Worm (Caenorhabditis elegans): ENCODE results near the gene folt-2.

folt-2 gene

DNA sequence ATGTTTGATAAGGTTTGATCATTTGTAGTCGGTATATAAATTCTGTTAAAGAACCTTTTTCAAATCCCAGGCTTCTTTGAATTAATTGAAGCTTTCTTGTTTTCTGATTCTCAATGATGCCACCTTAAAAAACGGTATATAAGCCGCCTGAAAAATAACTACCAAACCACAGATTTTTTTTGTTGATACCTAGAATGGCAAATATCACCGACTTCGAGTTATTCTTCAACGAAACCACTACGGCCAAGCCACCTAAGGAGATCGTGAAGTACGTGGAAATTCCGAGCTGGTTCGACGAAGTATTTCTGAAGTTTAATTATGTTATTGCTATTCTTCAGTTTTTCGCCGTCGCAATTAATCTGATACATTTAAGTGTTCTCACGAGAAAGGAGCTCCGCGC is 44.6 kb downstream of the folt-2 start, which contains the start of gene srw-2:
srw-2 (plus strand) TSS at position 62 of the 400 bp plus-strand sequence.
- TF ChIP-seq Y56A3A.18 (GFP tag; IDR thresholded peaks at IDR 0.05) (no peak), cebp-1 (GFP tag; IDR thresholded peaks at IDR 0.05) (no peak), cebp-1 (tag; optimal IDR thresholded peaks at IDR 0.05) (no peak), nhr-120 (GFP tag; IDR thresholded peaks at IDR 0.05) (no peak), lir-1 (GFP tag; conservative IDR thresholded peaks at IDR 0.05) (no peak), nhr-80 (tag; optimal IDR thresholded peaks at IDR 0.05) (no peak), mxl-1 (tag; optimal IDR thresholded peaks at IDR 0.05) (no peak), dpff-1 (tag; optimal IDR thresholded peaks at IDR 0.05) (no peak), madf-10 (tag; optimal IDR thresholded peaks at IDR 0.05) (no peak), Y67H2A.10 (GFP tag; conservative IDR thresholded peaks at IDR 0.05) (no peak), C17E4.6 (GFP tag; IDR thresholded peaks at IDR 0.05) (no peak), ztf-3 (GFP tag; optimal IDR thresholded peaks at IDR 0.05) (no peak), hmg-20 (GFP tag; IDR thresholded peaks at IDR 0.05) (no peak), atf-7 (tag; optimal IDR thresholded peaks at IDR 0.05) (no peak), snpc-1.1 (tag; optimal IDR thresholded peaks at IDR 0.05; ENCODE audit: insufficient read depth) (no peak), nhr-179 (tag; optimal IDR thresholded peaks at IDR 0.05) (no peak), snpc-4 (GFP tag; optimal IDR thresholded peaks at IDR 0.05) (no peak), snpc-4 (tag; optimal IDR thresholded peaks at IDR 0.05) (no peak), zim-3 (tag; optimal IDR thresholded peaks at IDR 0.05) (no peak), dox-1 (GFP tag; IDR thresholded peaks at IDR 0.05) (no peak), nfya-1 (tag; optimal IDR thresholded peaks at IDR 0.05; ENCODE audit: borderline replicate concordance, insufficient read depth) (no peak)

- TF ChIP-seq hmg-1.2 (GFP tag; IDR thresholded peaks at IDR 0.05), result peak; percentile 98
- no peak for TF ChIP-seq lin-35 (GFP tag; optimal IDR thresholded peaks at IDR 0.05)
Measured at ce11 chrV:2826815-2827214, 48.6 kb downstream of the folt-2 start, which contains the start of gene T03D3.5. TSS of gene T03D3.5 (minus strand) at chrV:2826835.

- TF ChIP-seq hlh-26 (GFP tag; conservative IDR thresholded peaks at IDR 0.05), result no peak
- no peak for TF ChIP-seq unc-130 (GFP tag; optimal IDR thresholded peaks at IDR 0.05)
- no peak for TF ChIP-seq aptf-3 (GFP tag; IDR thresholded peaks at IDR 0.05)
- no peak for TF ChIP-seq egl-18 (GFP tag; IDR thresholded peaks at IDR 0.05)
- TF ChIP-seq B0019.2 (GFP tag; conservative IDR thresholded peaks at IDR 0.05), result no peak
- no peak for TF ChIP-seq mel-28 (tag; optimal IDR thresholded peaks at IDR 0.05; ENCODE audit: borderline replicate concordance)
- TF ChIP-seq ztf-6 (GFP tag; IDR thresholded peaks at IDR 0.05), result no peak
- TF ChIP-seq ceh-100 (GFP tag; IDR thresholded peaks at IDR 0.05), result no peak
Measured at ce11 chrV:2825978-2826377, 49.4 kb downstream of the folt-2 start.

Data from whole organism, young adult.